Fruit fly (Drosophila melanogaster) whole organism: Measurements from ENCODE around the gene Hydr2.

Experiments
- CG8478 ChIP-seq: fragments of >200 bp; optimal IDR thresholded peaks from 2 replicates; lab custom pipeline; 2018; ENCODE audit warnings: inconsistent platforms
- EcR ChIP-seq, 2 experiments: fragments of >200 bp; optimal IDR thresholded peaks; 2 replicates each; lab custom pipeline; 2017; ENCODE audit warnings: missing biosample characterization in 2 of 2, missing genetic modification characterization in 2 of 2, missing genetic modification reagents in 2 of 2
- pan ChIP-seq: fragments of >200 bp; optimal IDR thresholded peaks from 2 replicates; lab custom pipeline; 2017
- psq ChIP-seq: fragments of >200 bp; optimal IDR thresholded peaks from 2 replicates; lab custom pipeline; 2017
- usp ChIP-seq: fragments of >200 bp; optimal IDR thresholded peaks from 2 replicates; lab custom pipeline; 2017; ENCODE audit warnings: missing biosample characterization, missing genetic modification characterization, mixed read lengths

dm6 chr2L:3170949-3171579 lies 7.6 kb downstream of the Hydr2 start, which contains the start of gene CG44002:
- TF ChIP-seq pan (lab: Kevin White, UChicago) (no peak), usp (GFP tag; lab: Kevin White, UChicago) (no peak), psq (lab: Kevin White, UChicago) (no peak), CG8478 (no peak), EcR (GFP tag; optimal IDR thresholded peaks at IDR 0.05; lab: Kevin White, UChicago) (no peak)
